Fruit fly (Drosophila melanogaster) S2 (cell line): ENCODE results near the gene ftz-f1.

Source experiments
- CG8478 ChIP-seq: fragments of >200 bp; optimal IDR thresholded peaks from 2 replicates; lab custom pipeline; 2018
- CTCF ChIP-seq, 2 experiments: fragments of >200 bp; optimal IDR thresholded peaks; 2 replicates each; lab custom pipeline; 2018

- TF ChIP-seq CTCF (optimal IDR thresholded peaks at IDR 0.05; lab: Kevin White, UChicago) (no peak), CG8478 (lab: Kevin White, UChicago) (no peak)
Observed at dm6 chr3L:18822049-18822448, 20.9 kb upstream of the ftz-f1 start.
